Fruit fly (Drosophila melanogaster) S2 (cell line): ENCODE data around the gene CG6733.

Experiments
- CG8478 ChIP-seq: fragments of >200 bp; optimal IDR thresholded peaks from 2 replicates; lab custom pipeline; 2018
- CTCF ChIP-seq, 2 experiments: fragments of >200 bp; optimal IDR thresholded peaks; 2 replicates each; lab custom pipeline; 2018

dm6 chr3R:23051639-23052125 lies 45.8 kb upstream of the CG6733 start, which contains the start of gene Gr94a:
- TF ChIP-seq CG8478 (lab: Kevin White, UChicago): no peak
- no peak for TF ChIP-seq CTCF (optimal IDR thresholded peaks at IDR 0.05; lab: Kevin White, UChicago)
